Fruit fly (Drosophila melanogaster) S2 (cell line): ENCODE results near the gene CG43901.

ENCODE experiments used
- CG8478 ChIP-seq: fragments of >200 bp; optimal IDR thresholded peaks from 2 replicates; lab custom pipeline; 2018
- CTCF ChIP-seq, 2 experiments: fragments of >200 bp; optimal IDR thresholded peaks; 2 replicates each; lab custom pipeline; 2018

The CG43901 gene

DNA sequence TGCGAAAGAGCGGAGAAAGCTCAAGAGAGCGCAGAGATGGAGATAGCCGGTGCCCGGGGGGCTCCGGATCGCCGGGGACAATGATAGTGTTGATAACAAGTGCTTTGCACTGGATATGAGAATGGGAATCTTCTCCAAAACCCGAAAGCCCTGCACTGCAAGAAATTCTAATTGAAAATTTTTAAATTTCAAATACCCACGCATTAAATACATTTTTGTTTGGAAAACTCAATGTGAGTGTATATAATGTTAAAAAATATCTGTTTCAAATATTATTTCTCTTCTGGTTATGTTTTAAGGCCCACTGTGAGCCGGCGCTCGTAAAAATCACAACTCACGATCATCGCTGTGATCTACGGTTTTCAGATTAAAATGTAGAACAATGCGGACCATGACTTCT, 12.4 kb upstream of the CG43901 start:
- TF ChIP-seq CG8478 (lab: Kevin White, UChicago) = no peak
- no peak for TF ChIP-seq CTCF (optimal IDR thresholded peaks at IDR 0.05; lab: Kevin White, UChicago)

DNA sequence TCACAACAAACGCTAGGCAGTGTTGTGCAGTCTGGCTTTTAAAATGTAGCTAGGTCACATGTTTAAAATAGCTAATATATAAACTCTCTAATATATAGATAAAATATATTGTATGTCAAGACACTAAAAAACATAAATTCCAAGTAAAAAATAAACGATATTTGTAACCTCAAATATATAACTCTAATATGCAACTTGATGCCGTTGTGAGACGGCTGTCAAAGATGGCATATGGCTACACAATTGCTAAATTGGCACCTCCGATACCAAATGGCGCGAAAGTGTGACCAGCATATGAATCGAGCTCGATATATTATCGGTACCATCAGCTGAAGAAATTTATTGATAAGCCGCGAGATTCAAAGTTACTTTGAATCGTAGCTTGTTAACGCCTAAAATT, 6.3 kb upstream of the CG43901 start, which contains the start of gene CG1582:
TSS of gene CG1582 (minus strand) at position 71 of the 400 bp plus-strand sequence.
- TF ChIP-seq CG8478 (lab: Kevin White, UChicago) = no peak
- TF ChIP-seq CTCF (optimal IDR thresholded peaks at IDR 0.05; lab: Kevin White, UChicago) = no peak

DNA sequence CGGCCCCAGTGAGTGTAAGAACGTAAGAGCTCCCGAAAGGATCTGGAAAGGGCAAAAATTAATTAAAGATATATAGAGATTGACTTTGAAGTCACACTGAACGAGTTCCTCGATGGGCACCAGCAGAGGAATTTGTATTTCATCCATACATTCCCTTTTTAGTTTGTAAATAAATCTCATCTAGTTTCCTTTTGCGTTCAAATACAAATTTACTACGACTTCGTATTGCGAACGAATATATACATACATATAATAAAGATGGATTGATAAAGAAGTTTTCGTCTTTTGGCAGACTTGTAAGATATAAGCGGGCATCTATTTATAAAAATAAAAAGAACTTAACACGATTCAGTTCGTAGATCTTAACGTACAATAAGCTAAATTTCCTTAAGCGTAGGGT, 5.9 kb upstream of the CG43901 start, which contains the start of gene CG15208:
TSS of gene CG15208 (plus strand) at position 301 of the 400 bp plus-strand sequence.
- no peak for TF ChIP-seq CG8478 (lab: Kevin White, UChicago)
- TF ChIP-seq CTCF (optimal IDR thresholded peaks at IDR 0.05; lab: Kevin White, UChicago) = no peak

DNA sequence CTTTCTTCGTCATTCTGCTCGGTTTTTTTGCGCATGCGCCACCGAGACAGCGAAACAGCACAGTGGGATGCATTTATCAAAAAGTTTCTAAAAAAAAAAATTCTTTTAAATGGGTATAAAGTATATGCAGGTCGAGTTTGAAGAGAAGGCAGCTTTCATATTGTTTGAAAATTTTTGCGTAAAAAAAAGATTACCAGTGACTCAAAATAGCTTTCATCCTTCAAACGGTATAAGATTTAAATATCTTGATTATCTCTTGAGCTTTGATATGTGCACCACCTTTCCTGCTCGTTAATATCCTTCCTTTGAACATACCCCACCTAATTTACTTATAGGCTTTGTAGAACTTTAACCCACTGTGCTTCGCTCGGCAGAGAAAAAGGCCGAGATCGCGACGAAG, 520 bp upstream of the CG43901 start:
- no peak for TF ChIP-seq CTCF (optimal IDR thresholded peaks at IDR 0.05; lab: Kevin White, UChicago)
- no peak for TF ChIP-seq CG8478 (lab: Kevin White, UChicago)

DNA sequence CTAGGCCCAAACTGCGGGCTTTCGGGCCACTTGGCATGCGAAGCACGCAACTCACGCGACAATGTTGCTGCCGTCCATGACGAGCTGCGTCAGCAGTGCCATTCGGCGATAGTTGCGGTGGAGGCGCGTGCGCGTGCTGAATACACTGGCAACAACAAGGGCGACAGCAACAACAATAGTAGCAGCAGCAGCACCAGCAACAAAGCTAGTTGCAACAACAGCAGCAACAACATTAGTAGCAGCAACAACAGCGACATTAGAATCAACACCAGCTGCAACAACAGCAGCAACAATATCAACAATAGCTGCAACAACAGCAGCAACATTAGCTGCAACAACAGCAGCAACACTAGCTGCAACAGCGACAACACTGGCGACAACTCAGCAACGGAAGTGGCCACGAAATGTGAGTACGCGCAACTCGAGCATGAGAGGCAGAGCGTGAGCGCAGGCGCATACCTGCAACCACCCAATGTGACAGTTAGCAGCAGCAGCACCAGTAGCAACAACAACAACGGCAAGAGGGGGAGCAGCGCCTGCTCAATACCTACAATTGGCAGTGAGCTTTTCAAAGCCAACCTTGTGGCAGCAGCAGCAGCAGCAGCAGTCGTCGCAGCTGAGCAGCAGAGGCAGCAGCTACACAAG, 777 bp downstream of the CG43901 start:
- TF ChIP-seq CTCF (optimal IDR thresholded peaks at IDR 0.05; lab: Kevin White, UChicago) = no peak
- TF ChIP-seq CG8478 (lab: Kevin White, UChicago) = no peak

DNA sequence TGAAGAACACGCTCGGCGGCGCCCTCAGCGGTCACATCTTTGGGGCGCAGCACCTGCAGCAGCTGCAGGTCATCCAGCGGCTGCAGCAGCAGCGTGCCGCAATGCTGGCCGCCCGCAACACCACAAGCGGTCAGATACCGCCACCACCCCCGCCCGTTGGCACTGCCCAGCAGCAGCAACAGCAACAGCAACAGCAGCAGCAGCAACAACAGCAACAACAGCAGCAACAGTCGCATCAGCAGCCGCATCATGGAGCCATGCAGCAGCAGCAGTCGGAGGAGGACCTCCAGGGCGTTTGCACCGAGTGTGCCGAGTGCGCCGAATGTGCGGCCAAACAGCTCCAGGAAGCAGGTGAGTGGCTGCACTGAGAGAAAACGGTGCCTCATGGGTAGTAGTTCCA, 7.0 kb downstream of the CG43901 start:
- TF ChIP-seq CG8478 (lab: Kevin White, UChicago) (no peak), CTCF (optimal IDR thresholded peaks at IDR 0.05; lab: Kevin White, UChicago) (no peak)

DNA sequence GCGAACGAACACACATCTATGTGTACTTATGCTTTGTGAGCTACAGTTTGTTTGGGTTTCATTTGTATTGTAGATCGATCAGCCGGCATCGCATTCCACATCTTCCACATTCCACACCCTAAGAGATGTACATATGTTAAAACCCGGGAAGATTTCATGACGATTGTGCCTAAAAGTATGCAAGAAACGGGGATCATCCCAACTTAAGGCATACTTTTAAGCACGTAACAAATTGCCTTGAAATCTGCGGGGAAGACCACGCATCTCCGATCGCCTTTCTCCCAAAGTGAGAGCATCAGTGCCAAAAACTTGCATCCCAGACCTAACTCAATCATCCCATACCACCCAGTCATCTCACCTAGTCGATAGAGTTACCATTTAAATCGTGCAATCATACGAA, 16.1 kb downstream of the CG43901 start:
- TF ChIP-seq CG8478 (lab: Kevin White, UChicago) (no peak), CTCF (optimal IDR thresholded peaks at IDR 0.05; lab: Kevin White, UChicago) (no peak)

DNA sequence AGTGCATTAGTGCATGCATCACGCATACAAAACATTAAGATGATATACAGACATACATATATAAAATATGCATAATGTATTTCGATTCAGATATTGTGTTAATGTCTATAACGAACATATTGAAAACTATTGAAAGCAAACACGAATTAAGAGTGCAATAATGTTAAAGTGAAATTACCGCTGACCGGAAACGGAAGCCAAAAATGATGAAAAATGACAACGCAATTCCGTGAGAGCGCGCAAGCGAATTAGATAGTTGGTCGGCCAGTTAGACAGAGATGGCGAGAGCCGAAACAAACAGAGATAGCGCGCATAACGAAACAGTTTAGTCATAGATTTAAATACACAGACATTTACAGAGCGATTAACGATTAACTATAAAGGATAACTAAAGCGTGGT, 16.6 kb downstream of the CG43901 start:
- TF ChIP-seq CG8478 (lab: Kevin White, UChicago) (no peak), CTCF (optimal IDR thresholded peaks at IDR 0.05; lab: Kevin White, UChicago) (no peak)

DNA sequence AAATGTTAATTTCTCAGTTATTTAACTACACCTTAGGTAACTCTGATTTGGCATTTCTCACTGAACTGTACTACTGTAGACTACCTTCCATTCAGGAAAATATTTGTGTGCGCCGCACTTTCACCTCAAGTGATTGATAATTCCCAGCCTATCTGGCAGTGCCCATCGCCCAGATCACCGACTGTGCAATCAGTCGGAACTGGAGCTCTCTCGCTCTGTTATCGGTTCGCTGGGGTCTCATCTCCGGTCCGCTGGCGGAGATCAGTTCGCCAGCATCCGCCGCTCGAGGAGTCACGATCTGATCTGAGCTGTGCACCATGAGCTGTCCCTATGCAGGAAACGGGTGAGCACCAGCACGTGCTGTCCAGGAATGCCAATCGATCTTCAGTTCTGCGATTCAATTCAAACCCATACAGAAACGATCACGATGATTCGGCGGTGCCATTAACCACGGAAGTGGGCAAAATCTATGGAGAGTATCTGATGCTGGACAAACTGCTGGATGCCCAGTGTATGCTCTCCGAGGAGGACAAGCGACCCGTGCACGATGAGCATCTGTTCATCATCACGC, 18.2 kb downstream of the CG43901 start, which contains the start of gene v:
TSS of gene v (plus strand) at position 262 of the 571 bp plus-strand sequence.
- TF ChIP-seq CG8478 (lab: Kevin White, UChicago) (no peak), CTCF (optimal IDR thresholded peaks at IDR 0.05; lab: Kevin White, UChicago) (no peak)

DNA sequence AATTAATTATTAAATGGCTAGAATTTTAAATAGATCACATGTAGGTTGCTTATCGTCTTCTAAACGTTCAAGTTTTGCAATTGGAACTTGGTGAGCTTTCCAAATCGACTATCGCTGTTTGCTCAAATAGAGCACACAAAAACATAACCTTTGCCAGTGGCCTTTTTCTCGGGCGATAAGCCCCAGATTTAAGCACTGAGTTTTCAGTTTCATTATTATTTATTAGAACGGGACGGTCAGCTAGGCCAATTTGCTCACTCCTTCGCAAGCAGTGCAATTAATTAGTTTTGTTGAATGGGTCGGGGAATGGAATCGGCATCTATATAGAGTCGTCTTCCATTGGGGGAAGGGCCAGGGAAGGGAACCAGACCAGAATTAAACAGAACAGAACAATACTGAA, 20.7 kb downstream of the CG43901 start:
- no peak for TF ChIP-seq CG8478 (lab: Kevin White, UChicago)
- TF ChIP-seq CTCF (optimal IDR thresholded peaks at IDR 0.05; lab: Kevin White, UChicago) = no peak

DNA sequence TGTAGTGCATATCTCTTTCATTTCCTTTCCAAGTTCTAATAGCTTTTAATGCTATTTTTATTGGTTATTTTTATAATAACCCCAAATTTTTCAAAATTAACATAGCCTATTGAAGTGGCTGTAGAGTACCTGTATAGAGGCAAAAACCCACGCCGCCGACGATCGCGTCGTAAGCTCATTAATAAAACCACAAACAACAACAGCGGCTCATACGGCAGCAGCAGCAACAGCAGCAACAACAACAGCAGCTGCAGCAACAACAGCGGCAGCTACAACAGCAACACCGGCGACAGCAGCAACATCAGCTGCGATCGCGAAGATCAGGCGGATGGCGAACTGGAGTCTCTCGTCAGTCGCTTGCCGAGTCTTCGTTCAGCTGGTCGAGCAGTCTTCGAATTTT, 21.5 kb downstream of the CG43901 start, which contains the start of gene CG2145:
TSS of gene CG2145 (plus strand) at position 290 of the 400 bp plus-strand sequence.
- TF ChIP-seq CTCF (optimal IDR thresholded peaks at IDR 0.05; lab: Kevin White, UChicago) (no peak), CG8478 (lab: Kevin White, UChicago) (no peak)

DNA sequence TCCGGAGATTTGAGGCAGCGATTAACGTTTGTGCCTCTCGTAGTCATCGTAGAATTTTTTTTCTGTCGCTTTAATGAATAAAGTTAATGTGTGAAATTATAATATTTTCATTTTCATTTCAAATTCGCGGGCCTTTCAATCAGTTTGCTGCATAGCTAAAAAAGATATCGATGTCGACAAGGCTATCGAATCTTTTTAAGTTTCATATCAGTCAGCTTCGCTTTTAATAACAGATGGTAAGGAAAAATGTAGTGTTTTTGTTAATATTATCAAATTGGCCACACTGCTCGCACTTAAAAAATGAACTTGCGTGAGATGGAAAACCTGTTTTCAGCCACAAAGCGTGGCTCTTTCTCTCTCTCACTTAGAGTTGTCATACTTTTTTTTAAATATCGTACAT, 24.0 kb downstream of the CG43901 start:
- TF ChIP-seq CG8478 (lab: Kevin White, UChicago) (no peak), CTCF (optimal IDR thresholded peaks at IDR 0.05; lab: Kevin White, UChicago) (no peak)

DNA sequence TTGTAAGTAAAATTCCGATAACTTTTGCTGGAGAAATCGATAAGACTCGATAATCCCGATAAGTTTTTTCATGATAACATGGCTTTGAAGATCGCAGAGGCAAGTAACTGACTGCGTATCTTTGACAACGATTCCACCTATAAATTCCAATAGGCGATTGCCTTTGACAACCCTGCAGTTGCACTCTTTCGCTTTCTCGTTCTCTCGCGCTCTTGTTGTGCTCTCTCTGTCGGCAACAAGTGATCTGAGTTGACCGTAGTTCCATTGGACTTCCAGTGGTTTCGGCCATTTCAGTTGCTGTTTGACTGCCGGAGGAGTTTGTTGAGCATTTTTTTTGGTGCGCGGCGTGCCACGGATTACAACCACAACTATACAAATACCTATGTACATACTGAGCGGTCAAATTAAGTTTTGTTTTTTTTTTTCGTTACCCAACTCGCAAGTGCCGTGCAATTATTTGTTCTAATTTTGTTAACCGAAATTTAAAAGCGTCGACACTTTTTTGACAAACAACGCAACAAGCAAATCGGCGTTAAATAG, 25.1 kb downstream of the CG43901 start, which contains the start of gene Myo10A:
TSS of gene Myo10A (plus strand) at position 288 of the 540 bp plus-strand sequence.
- TF ChIP-seq CG8478 (lab: Kevin White, UChicago) (no peak), CTCF (optimal IDR thresholded peaks at IDR 0.05; lab: Kevin White, UChicago) (no peak)

DNA sequence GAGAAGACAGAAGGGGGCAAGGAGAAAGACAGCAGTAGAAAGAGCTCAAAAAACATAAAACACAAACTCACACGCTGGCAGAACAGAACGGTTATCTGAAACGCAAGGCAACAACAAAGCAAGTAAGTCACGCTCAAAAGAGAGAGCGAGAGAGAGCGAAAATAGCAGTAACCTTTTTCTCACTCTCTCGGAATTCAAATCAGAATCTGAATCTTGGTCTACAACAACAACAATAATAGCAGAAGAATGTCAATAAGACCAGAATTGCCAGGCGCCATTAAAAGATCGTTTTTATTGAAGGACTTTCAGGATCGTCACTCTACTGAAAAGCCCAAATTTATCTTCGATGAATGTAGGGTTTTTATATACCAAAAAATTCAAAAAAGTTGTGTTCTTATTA, 25.7 kb downstream of the CG43901 start:
- TF ChIP-seq CG8478 (lab: Kevin White, UChicago) (no peak), CTCF (optimal IDR thresholded peaks at IDR 0.05; lab: Kevin White, UChicago) (no peak)

DNA sequence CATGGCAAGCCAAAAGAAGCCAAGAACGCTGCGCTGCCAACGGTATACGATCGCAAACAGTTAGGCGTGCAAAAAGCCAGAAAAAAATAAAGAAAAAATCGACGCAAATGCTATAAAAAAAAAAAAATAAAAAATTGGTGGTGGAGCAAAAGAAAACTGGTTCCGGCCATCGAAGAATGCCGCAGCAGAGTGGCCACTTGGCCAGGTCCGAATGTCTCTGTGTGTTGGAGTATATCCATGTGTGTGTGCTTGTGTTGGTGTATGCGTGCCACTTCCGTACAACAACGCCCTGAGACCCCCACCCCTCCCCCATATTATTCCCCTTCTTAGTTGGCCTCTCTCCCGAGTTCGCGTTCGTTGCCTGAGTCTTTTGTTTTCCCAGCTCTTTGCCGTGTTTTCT, 26.7 kb downstream of the CG43901 start:
- TF ChIP-seq CG8478 (lab: Kevin White, UChicago) (no peak), CTCF (optimal IDR thresholded peaks at IDR 0.05; lab: Kevin White, UChicago) (no peak)
